Fruit fly (Drosophila melanogaster) whole organism, prepupa: ENCODE data around the gene CG6254.
A peak's percentile ranks its signal among the peaks of the same experiment; 100 is the strongest.

Experiments
- Blimp-1 ChIP-seq: fragments of 200-800 bp; sonication (Bioruptor generic); optimal IDR thresholded peaks from 3 replicates; lab custom pipeline; 2017; ENCODE audit warnings: missing biosample characterization, missing genetic modification characterization, mild to moderate bottlenecking, moderate library complexity, missing genetic modification reagents
- CG10631 ChIP-seq: fragments of 200-800 bp; sonication (Bioruptor generic); optimal IDR thresholded peaks from 2 replicates; lab custom pipeline; 2016; ENCODE audit warnings: missing biosample characterization, missing genetic modification characterization
- CG11762 ChIP-seq: fragments of 200-800 bp; sonication (Bioruptor generic); optimal IDR thresholded peaks from 3 replicates; lab custom pipeline; 2016; ENCODE audit warnings: missing biosample characterization, missing genetic modification characterization; ENCODE audit not compliant: insufficient read depth
- CG1621 ChIP-seq: fragments of 200-800 bp; sonication (Bioruptor generic); optimal IDR thresholded peaks from 3 replicates; lab custom pipeline; 2018; ENCODE audit warnings: missing biosample characterization, mild to moderate bottlenecking, missing genetic modification characterization
- CG16779 ChIP-seq: fragments of 200-800 bp; sonication (Bioruptor generic); optimal IDR thresholded peaks from 3 replicates; lab custom pipeline; 2017; ENCODE audit warnings: missing biosample characterization, mild to moderate bottlenecking, missing genetic modification characterization
- CG3032 ChIP-seq: fragments of 200-800 bp; optimal IDR thresholded peaks from 2 replicates; lab custom pipeline; 2019; ENCODE audit warnings: missing biosample characterization, mild to moderate bottlenecking, missing genetic modification characterization, moderate library complexity
- CG32006 ChIP-seq: fragments of 200-800 bp; sonication (Bioruptor generic); optimal IDR thresholded peaks from 3 replicates; lab custom pipeline; 2017; ENCODE audit warnings: missing biosample characterization, mild to moderate bottlenecking, missing genetic modification characterization
- CG34406 ChIP-seq: fragments of 200-800 bp; sonication (Bioruptor generic); optimal IDR thresholded peaks from 3 replicates; lab custom pipeline; 2016; ENCODE audit warnings: missing biosample characterization, missing genetic modification characterization
- CG3919 ChIP-seq: fragments of 200-800 bp; sonication (Bioruptor generic); optimal IDR thresholded peaks from 3 replicates; lab custom pipeline; 2016; ENCODE audit warnings: missing biosample characterization, missing genetic modification characterization
- CG6163 ChIP-seq: fragments of 200-800 bp; sonication (Bioruptor generic); IDR thresholded peaks from 3 replicates; pipeline ENCODE4 v1.3.6; 2022; ENCODE audit warnings: missing biosample characterization, missing genetic modification characterization
- CG6276 ChIP-seq: fragments of 200-800 bp; sonication (Bioruptor generic); optimal IDR thresholded peaks from 2 replicates; lab custom pipeline; 2017; ENCODE audit warnings: missing biosample characterization, mild to moderate bottlenecking, missing genetic modification characterization
- CG6808 ChIP-seq: fragments of 200-800 bp; sonication (Bioruptor generic); optimal IDR thresholded peaks from 3 replicates; lab custom pipeline; 2017; ENCODE audit warnings: missing biosample characterization, missing genetic modification characterization, mild to moderate bottlenecking, moderate library complexity, missing genetic modification reagents
- CG6854 ChIP-seq: fragments of 200-800 bp; sonication (Bioruptor generic); optimal IDR thresholded peaks from 2 replicates; lab custom pipeline; 2017; ENCODE audit warnings: missing biosample characterization, mild to moderate bottlenecking, missing genetic modification characterization
- CG7368 ChIP-seq: fragments of 200-800 bp; sonication (Bioruptor generic); optimal IDR thresholded peaks from 3 replicates; lab custom pipeline; 2016; ENCODE audit warnings: missing biosample characterization, missing genetic modification characterization
- CG8119 ChIP-seq: fragments of 200-800 bp; sonication (Bioruptor generic); IDR thresholded peaks from 3 replicates; pipeline ENCODE4 v1.3.6; 2022; ENCODE audit warnings: missing biosample characterization, missing genetic modification characterization
- CG8632 ChIP-seq: fragments of 200-800 bp; sonication (Bioruptor generic); optimal IDR thresholded peaks from 3 replicates; lab custom pipeline; 2016; ENCODE audit warnings: missing biosample characterization, missing genetic modification characterization
- CG9139 ChIP-seq: fragments of 200-800 bp; sonication (Bioruptor generic); optimal IDR thresholded peaks from 3 replicates; lab custom pipeline; 2017; ENCODE audit warnings: missing biosample characterization, mild to moderate bottlenecking, missing genetic modification characterization
- Eip75B ChIP-seq: fragments of 200-800 bp; sonication (Bioruptor generic); optimal IDR thresholded peaks from 3 replicates; lab custom pipeline; 2016; ENCODE audit warnings: missing biosample characterization, missing genetic modification characterization
- Eip78C ChIP-seq: fragments of 200-800 bp; sonication (Bioruptor generic); peaks from one replicate; lab custom pipeline; 2016; ENCODE audit warnings: missing biosample characterization, missing genetic modification characterization
- Eip93F ChIP-seq: fragments of 200-800 bp; sonication (Bioruptor generic); optimal IDR thresholded peaks from 2 replicates; lab custom pipeline; 2016; ENCODE audit warnings: missing biosample characterization, mild to moderate bottlenecking, missing genetic modification characterization
- Ets21C ChIP-seq: fragments of 200-800 bp; sonication (Bioruptor generic); optimal IDR thresholded peaks from 3 replicates; lab custom pipeline; 2016; ENCODE audit warnings: missing biosample characterization, missing genetic modification characterization
- Ets96B ChIP-seq: fragments of 200-800 bp; optimal IDR thresholded peaks from 2 replicates; lab custom pipeline; 2019; ENCODE audit warnings: missing biosample characterization, mild to moderate bottlenecking, missing genetic modification characterization, moderate library complexity
- Gug ChIP-seq: fragments of 200-800 bp; sonication (Bioruptor generic); IDR thresholded peaks from 2 replicates; pipeline ENCODE4 v1.3.6; 2022; ENCODE audit warnings: missing biosample characterization, missing genetic modification characterization
- Hr38 ChIP-seq: sonication (Bioruptor generic); optimal IDR thresholded peaks from 2 replicates; lab custom pipeline; 2016; ENCODE audit warnings: missing biosample characterization, missing genetic modification characterization
- Hr39 ChIP-seq: fragments of 200-800 bp; sonication (Bioruptor generic); optimal IDR thresholded peaks from 2 replicates; lab custom pipeline; 2016; ENCODE audit warnings: missing biosample characterization, missing genetic modification characterization
- Hr4 ChIP-seq: fragments of 200-800 bp; sonication (Bioruptor generic); optimal IDR thresholded peaks from 3 replicates; lab custom pipeline; 2016; ENCODE audit warnings: missing biosample characterization, missing genetic modification characterization
- OdsH ChIP-seq: fragments of 200-800 bp; sonication (Bioruptor generic); optimal IDR thresholded peaks from 3 replicates; lab custom pipeline; 2016; ENCODE audit warnings: missing biosample characterization, missing genetic modification characterization
- Sox14 ChIP-seq: fragments of 200-800 bp; sonication (Bioruptor generic); optimal IDR thresholded peaks from 3 replicates; lab custom pipeline; 2016; ENCODE audit warnings: missing biosample characterization, missing genetic modification characterization
- Sox15 ChIP-seq: fragments of 200-800 bp; sonication (Bioruptor generic); optimal IDR thresholded peaks from 3 replicates; lab custom pipeline; 2016; ENCODE audit warnings: missing biosample characterization, missing genetic modification characterization
- achi ChIP-seq: fragments of 200-800 bp; sonication (Bioruptor generic); optimal IDR thresholded peaks from 3 replicates; lab custom pipeline; 2016; ENCODE audit warnings: missing biosample characterization, missing genetic modification characterization
- acj6 ChIP-seq: fragments of 200-800 bp; sonication (Bioruptor generic); optimal IDR thresholded peaks from 3 replicates; lab custom pipeline; 2016; ENCODE audit warnings: missing biosample characterization, missing genetic modification characterization
- dac ChIP-seq: fragments of 200-800 bp; sonication (Bioruptor generic); optimal IDR thresholded peaks from 2 replicates; lab custom pipeline; 2017; ENCODE audit warnings: missing biosample characterization, mild to moderate bottlenecking, missing genetic modification characterization
- dsx ChIP-seq: fragments of 200-800 bp; optimal IDR thresholded peaks from 3 replicates; lab custom pipeline; 2019; ENCODE audit warnings: missing biosample characterization, mild to moderate bottlenecking, missing genetic modification characterization, moderate library complexity; ENCODE audit not compliant: poor library complexity, severe bottlenecking
- eg ChIP-seq: fragments of 200-800 bp; sonication (Bioruptor generic); IDR thresholded peaks from 3 replicates; pipeline ENCODE4 v1.3.6; 2022; ENCODE audit warnings: missing biosample characterization, missing genetic modification characterization
- esn ChIP-seq: fragments of 200-800 bp; sonication (Bioruptor generic); optimal IDR thresholded peaks from 2 replicates; lab custom pipeline; 2016; ENCODE audit warnings: missing biosample characterization, mild to moderate bottlenecking, missing genetic modification characterization, moderate library complexity
- fd59A ChIP-seq: fragments of 200-800 bp; sonication (Bioruptor generic); optimal IDR thresholded peaks from 2 replicates; lab custom pipeline; 2017; ENCODE audit warnings: missing biosample characterization, mild to moderate bottlenecking, missing genetic modification characterization, missing genetic modification reagents
- fd85E ChIP-seq: fragments of 200-800 bp; sonication (Bioruptor generic); optimal IDR thresholded peaks from 3 replicates; lab custom pipeline; 2016; ENCODE audit warnings: missing biosample characterization, missing genetic modification characterization
- fkh ChIP-seq: fragments of 200-800 bp; sonication (Bioruptor generic); optimal IDR thresholded peaks from 3 replicates; lab custom pipeline; 2017; ENCODE audit warnings: missing biosample characterization, mild to moderate bottlenecking, missing genetic modification characterization, moderate library complexity
- net ChIP-seq: fragments of 200-800 bp; sonication (Bioruptor generic); optimal IDR thresholded peaks from 3 replicates; lab custom pipeline; 2016; ENCODE audit warnings: missing biosample characterization, missing genetic modification characterization
- pdm3 ChIP-seq: fragments of 200-800 bp; sonication (Bioruptor generic); optimal IDR thresholded peaks from 3 replicates; lab custom pipeline; 2016; ENCODE audit warnings: missing biosample characterization, missing genetic modification characterization
- salr ChIP-seq, 2 experiments: fragments of 200-800 bp; sonication (Bioruptor generic); optimal IDR thresholded peaks; 3 replicates each; lab custom pipeline; 2016 to 2018; ENCODE audit warnings: missing biosample characterization in 2 of 2, missing genetic modification characterization in 2 of 2, mild to moderate bottlenecking in 1 of 2
- spab ChIP-seq: fragments of 200-800 bp; sonication (Bioruptor generic); optimal IDR thresholded peaks from 2 replicates; lab custom pipeline; 2017; ENCODE audit warnings: missing biosample characterization, mild to moderate bottlenecking, missing genetic modification characterization, missing genetic modification reagents
- ss ChIP-seq, 2 experiments: fragments of 200-800 bp; sonication (Bioruptor generic); optimal IDR thresholded peaks; 2 replicates in 1 of 2; 3 replicates in 1 of 2; lab custom pipeline; 2017 to 2018; ENCODE audit warnings: mild to moderate bottlenecking in 2 of 2, missing biosample characterization in 2 of 2, missing genetic modification characterization in 2 of 2, moderate library complexity in 1 of 2
- topi ChIP-seq: fragments of 200-800 bp; sonication (Bioruptor generic); optimal IDR thresholded peaks from 3 replicates; lab custom pipeline; 2016; ENCODE audit warnings: missing biosample characterization, missing genetic modification characterization
- vri ChIP-seq: fragments of 200-800 bp; sonication (Bioruptor generic); optimal IDR thresholded peaks from 3 replicates; lab custom pipeline; 2016; ENCODE audit warnings: missing biosample characterization, mild to moderate bottlenecking, missing genetic modification characterization

Gene CG6254

dm6 chr3R:10189520-10189919 lies 28.4 kb upstream of the CG6254 start, which contains the start of gene CG12814 (continued):
- TF ChIP-seq vri (GFP tag; lab: Kevin White, UChicago) (peak; percentile 30), CG6163 (GFP tag; lab: Robert Waterston, UW) (peak; percentile 93), CG16779 (tag; lab: Kevin White, UChicago) (peak; percentile 69), CG34406 (GFP tag; lab: Kevin White, UChicago) (peak; percentile 12), CG11762 (GFP tag; lab: Kevin White, UChicago) (peak; percentile 17), CG1621 (peak; percentile 55), Eip78C (GFP tag; lab: Kevin White, UChicago) (peak; percentile 66), Eip75B (GFP tag; lab: Kevin White, UChicago) (no peak), Sox15 (no peak)

- TF ChIP-seq Blimp-1 (peak; percentile 21), fkh (peak; percentile 78), Hr4 (no peak)
These were observed 24.9 kb upstream of the CG6254 start for dm6 chr3R:10185986-10186385.

- TF ChIP-seq CG6276 (GFP tag; lab: Kevin White, UChicago), result no peak
- peak; percentile 35 for TF ChIP-seq CG10631 (GFP tag; lab: Kevin White, UChicago)
- TF ChIP-seq vri (GFP tag; lab: Kevin White, UChicago), result no peak
- TF ChIP-seq Sox15, result no peak
- TF ChIP-seq topi (GFP tag; lab: Kevin White, UChicago), result no peak
- peak; percentile 45 for TF ChIP-seq acj6 (GFP tag; lab: Kevin White, UChicago)
- TF ChIP-seq Sox14 (GFP tag; lab: Kevin White, UChicago), result peak; percentile 28
- TF ChIP-seq Eip93F (GFP tag; lab: Kevin White, UChicago), result no peak
- TF ChIP-seq Hr4, result peak; percentile 14
- TF ChIP-seq CG6854, result no peak
- peak; percentile 36 for TF ChIP-seq CG9139 (GFP tag; lab: Kevin White, UChicago)
- no peak for TF ChIP-seq Ets21C (GFP tag; lab: Kevin White, UChicago)
- peak; percentile 33 for TF ChIP-seq OdsH (GFP tag; lab: Kevin White, UChicago)
- TF ChIP-seq achi (GFP tag; lab: Kevin White, UChicago), result peak; percentile 31
- peak; percentile 2 for TF ChIP-seq CG34406 (GFP tag; lab: Kevin White, UChicago)
- TF ChIP-seq CG11762 (GFP tag; lab: Kevin White, UChicago), result peak; percentile 22
- peak; percentile 16 for TF ChIP-seq Hr39 (GFP tag; lab: Kevin White, UChicago)
- peak; percentile 58 for TF ChIP-seq fd59A (GFP tag; lab: Kevin White, UChicago)
- TF ChIP-seq CG8119 (GFP tag; lab: Robert Waterston, UW), result no peak
- peak; percentile 31 for TF ChIP-seq dsx (GFP tag; lab: Kevin White, UChicago)
- TF ChIP-seq dac (GFP tag; lab: Kevin White, UChicago), result no peak
- peak; percentile 78 for TF ChIP-seq CG6808
- TF ChIP-seq CG8632 (GFP tag; lab: Kevin White, UChicago), result peak; percentile 42
- TF ChIP-seq CG16779 (tag; lab: Kevin White, UChicago), result no peak
- peak; percentile 38 for TF ChIP-seq pdm3 (GFP tag; lab: Kevin White, UChicago)
- TF ChIP-seq Eip78C (GFP tag; lab: Kevin White, UChicago), result peak; percentile 90
- peak; percentile 49 to 76 for TF ChIP-seq ss (GFP tag; optimal IDR thresholded peaks at IDR 0.05; lab: Kevin White, UChicago)
- TF ChIP-seq net (GFP tag; lab: Kevin White, UChicago), result peak; percentile 38
- peak; percentile 61 for TF ChIP-seq spab (GFP tag; lab: Kevin White, UChicago)
- peak; percentile 55 for TF ChIP-seq CG3919 (GFP tag; lab: Kevin White, UChicago)
- TF ChIP-seq Gug, result no peak
- TF ChIP-seq eg (GFP tag; lab: Robert Waterston, UW), result no peak
- TF ChIP-seq CG3032 (tag; lab: Kevin White, UChicago), result peak; percentile 63
- TF ChIP-seq Hr38 (GFP tag; lab: Kevin White, UChicago), result no peak
- TF ChIP-seq esn (GFP tag; lab: Kevin White, UChicago), result peak; percentile 3
- peak in 1 of 2 experiments; percentile 41 for TF ChIP-seq salr (GFP tag; optimal IDR thresholded peaks at IDR 0.05; lab: Kevin White, UChicago)
- TF ChIP-seq Ets96B (tag; lab: Kevin White, UChicago), result peak; percentile 62
- TF ChIP-seq fd85E (GFP tag; lab: Kevin White, UChicago), result no peak
- TF ChIP-seq Eip75B (GFP tag; lab: Kevin White, UChicago), result peak; percentile 31
- peak; percentile 24 for TF ChIP-seq CG32006 (GFP tag; lab: Kevin White, UChicago)
- TF ChIP-seq CG7368, result no peak
These were observed 15.9 kb upstream of the CG6254 start for dm6 chr3R:10176927-10177511.
